Worm (Caenorhabditis elegans) whole organism, L3 larva: Measurements from ENCODE around the gene gei-14.

ENCODE experiments used
- R02D3.7 ChIP-seq: fragments of 150-350 bp; optimal IDR thresholded peaks from 2 replicates; lab custom pipeline; 2014; ENCODE audit warnings: missing biosample characterization, missing genetic modification characterization
- ama-1 ChIP-seq: fragments of 150-350 bp; optimal IDR thresholded peaks from 2 replicates; lab custom pipeline; 2018
- fos-1 ChIP-seq: fragments of 150-350 bp; optimal IDR thresholded peaks from 2 replicates; lab custom pipeline; 2014; ENCODE audit warnings: missing biosample characterization, missing genetic modification characterization
- ztf-11 ChIP-seq: fragments of 150-350 bp; optimal IDR thresholded peaks from 2 replicates; lab custom pipeline; 2014; ENCODE audit warnings: missing biosample characterization, missing genetic modification characterization

ce11 chrII:8259038-8259437 is 17.0 kb downstream of the gei-14 start, which contains the start of gene F35C11.6:
- no peak for TF ChIP-seq fos-1 (tag; lab: Kevin White, UChicago)
- no peak for TF ChIP-seq R02D3.7 (tag; lab: Kevin White, UChicago)
- TF ChIP-seq ama-1 (lab: Kevin White, UChicago): no peak
- TF ChIP-seq ztf-11 (tag; lab: Kevin White, UChicago): no peak
